Worm (Caenorhabditis elegans): ENCODE data around the gene C41G6.12.

ce11 chrV:15181899-15182298 is 25.7 kb downstream of the C41G6.12 start:
- TF ChIP-seq blmp-1 (tag; optimal IDR thresholded peaks at IDR 0.05) (no peak), nhr-76 (tag; optimal IDR thresholded peaks at IDR 0.05) (no peak), ceh-82 (tag; optimal IDR thresholded peaks at IDR 0.05) (no peak), nhr-11 (tag; optimal IDR thresholded peaks at IDR 0.05) (peak; percentile 13), dpl-1 (GFP tag; optimal IDR thresholded peaks at IDR 0.05) (no peak), ztf-4 (tag; optimal IDR thresholded peaks at IDR 0.05) (no peak), nhr-77 (tag; optimal IDR thresholded peaks at IDR 0.05) (no peak)

Data from whole organism, L1 larva.